Worm (Caenorhabditis elegans): ENCODE measurements around the gene ttbk-2.2.
"Not testable (repeated sequence)": the region's sequence is repeated elsewhere in the genome, so short reads cannot be mapped to it uniquely, and the experiment has no call there.

ttbk-2.2 gene

DNA sequence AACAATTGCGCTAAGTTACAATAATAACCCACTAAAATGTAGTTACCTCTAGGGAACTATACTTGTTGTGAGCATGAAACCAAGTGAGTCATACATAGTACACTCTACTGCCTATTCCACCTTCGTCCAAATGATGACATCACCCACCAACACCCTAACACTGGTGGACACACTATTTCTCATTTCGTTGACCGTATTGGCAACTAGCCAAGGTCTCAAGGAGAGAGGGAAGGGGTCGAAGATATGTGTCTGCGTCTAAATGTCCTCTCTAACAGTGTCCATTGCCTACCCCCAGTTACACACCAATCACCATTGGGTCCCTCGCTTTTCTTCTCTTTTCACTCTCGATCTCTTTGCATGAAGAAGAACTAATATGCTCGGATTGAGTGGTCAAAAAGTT is 11.1 kb upstream of the ttbk-2.2 start:
- TF ChIP-seq ceh-8 (GFP tag; optimal IDR thresholded peaks at IDR 0.05) (no peak), nhr-85 (tag) (peak; percentile 33), lin-14 (GFP tag; optimal IDR thresholded peaks at IDR 0.05) (peak; percentile 14), snu-23 (GFP tag; optimal IDR thresholded peaks at IDR 0.05) (peak; percentile 7), zag-1 (tag; optimal IDR thresholded peaks at IDR 0.05) (no peak), blmp-1 (tag; optimal IDR thresholded peaks at IDR 0.05) (peak; percentile 68), lsy-2 (tag; optimal IDR thresholded peaks at IDR 0.05) (peak in 1 of 2 experiments; percentile 10)

DNA sequence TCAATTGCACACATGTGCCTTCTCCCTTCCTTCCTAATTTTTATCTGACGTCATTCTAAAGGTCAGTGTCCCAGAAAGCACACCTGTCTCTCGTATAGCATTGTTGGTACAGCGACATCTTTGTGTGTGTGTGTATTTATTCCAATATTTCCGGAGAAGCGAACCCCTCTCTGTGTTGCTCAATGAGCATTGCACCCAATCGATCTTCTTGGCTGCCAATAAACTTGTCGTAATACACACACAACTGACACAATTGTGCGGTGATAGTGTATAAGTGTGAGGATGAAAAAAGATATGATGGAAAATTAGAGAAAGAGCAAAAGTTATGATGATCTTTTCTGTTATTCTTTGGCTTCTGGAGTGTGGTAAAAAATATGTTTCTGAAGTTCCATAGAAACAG is 9.8 kb upstream of the ttbk-2.2 start:
- peak; percentile 3 for TF ChIP-seq lin-14 (GFP tag; optimal IDR thresholded peaks at IDR 0.05)
- TF ChIP-seq ama-1 (optimal IDR thresholded peaks at IDR 0.05) = no peak
- no peak for TF ChIP-seq efl-1 (optimal IDR thresholded peaks at IDR 0.05)
- TF ChIP-seq efl-1 (GFP tag; optimal IDR thresholded peaks at IDR 0.05 in 1 of 2) = peak in 1 of 2 experiments; percentile 9

DNA sequence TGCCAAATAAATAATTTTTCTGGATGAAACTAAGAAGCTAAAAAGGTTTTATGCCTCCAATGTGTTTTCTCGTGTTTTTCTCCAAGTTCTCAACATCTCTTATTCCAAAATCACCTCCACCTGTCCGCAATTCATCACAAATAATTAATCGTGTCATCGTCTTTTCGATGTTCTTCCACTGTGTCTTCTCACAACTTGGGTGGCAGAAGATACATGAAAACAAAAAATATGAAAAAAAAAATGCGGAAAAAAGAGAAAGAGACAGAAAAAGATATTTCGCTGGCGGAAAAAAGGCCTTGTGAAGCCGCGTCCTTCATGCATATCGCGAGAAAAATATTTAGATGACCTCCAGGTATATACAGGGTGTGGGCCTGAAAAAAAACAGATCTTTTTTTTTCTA is 7.0 kb upstream of the ttbk-2.2 start:
- TF ChIP-seq zag-1 (tag; optimal IDR thresholded peaks at IDR 0.05) = no peak
- no peak for TF ChIP-seq unc-130 (tag; optimal IDR thresholded peaks at IDR 0.05)
- TF ChIP-seq grh-1 (GFP tag; IDR thresholded peaks at IDR 0.05) = no peak
- no peak for TF ChIP-seq lin-15B (tag; optimal IDR thresholded peaks at IDR 0.05)
- TF ChIP-seq nhr-19 (GFP tag; conservative IDR thresholded peaks at IDR 0.05) = no peak
- no peak for TF ChIP-seq tbx-2 (tag; optimal IDR thresholded peaks at IDR 0.05)
- no peak for TF ChIP-seq dpl-1 (GFP tag; optimal IDR thresholded peaks at IDR 0.05)
- peak; percentile 36 for TF ChIP-seq blmp-1 (tag; optimal IDR thresholded peaks at IDR 0.05)
- no peak for TF ChIP-seq efl-3 (GFP tag; optimal IDR thresholded peaks at IDR 0.05)
- no peak for TF ChIP-seq fkh-8 (tag; optimal IDR thresholded peaks at IDR 0.05)
- no peak for TF ChIP-seq alr-1 (tag; optimal IDR thresholded peaks at IDR 0.05; ENCODE audit: borderline replicate concordance)
- TF ChIP-seq sptf-1 (tag; optimal IDR thresholded peaks at IDR 0.05) = no peak
- TF ChIP-seq nhr-85 (tag) = peak; percentile 54
- peak; percentile 61 for TF ChIP-seq lin-14 (GFP tag; optimal IDR thresholded peaks at IDR 0.05)
- no peak for TF ChIP-seq skn-1 (tag; optimal IDR thresholded peaks at IDR 0.05)
- no peak for TF ChIP-seq tlp-1 (tag; optimal IDR thresholded peaks at IDR 0.05)

DNA sequence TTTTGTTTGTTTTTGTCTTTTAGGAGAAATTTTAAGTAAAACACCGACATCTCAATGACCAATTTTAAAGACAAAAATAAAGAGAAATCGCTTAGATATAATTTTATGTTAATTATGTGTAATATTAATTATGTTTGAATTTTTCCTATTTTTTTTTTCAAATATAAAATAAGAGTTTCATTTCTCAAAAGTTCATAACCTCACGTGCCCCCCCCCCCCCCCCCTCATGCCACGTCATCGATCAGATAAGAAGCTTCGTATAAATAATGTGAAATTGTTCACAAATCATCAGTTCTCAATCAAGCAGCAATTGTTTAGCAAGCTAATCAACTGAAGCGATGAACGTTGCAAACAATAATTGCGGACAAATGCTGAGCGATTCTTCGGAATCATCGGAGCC is 3.8 kb upstream of the ttbk-2.2 start, which contains the start of gene C02B10.6:
C02B10.6 (plus strand) TSS at position 301 of the 400 bp plus-strand sequence.
- TF ChIP-seq dsc-1, nhr-76, F16B12.6 (tag; optimal IDR thresholded peaks at IDR 0.05): not testable (repeated sequence)

DNA sequence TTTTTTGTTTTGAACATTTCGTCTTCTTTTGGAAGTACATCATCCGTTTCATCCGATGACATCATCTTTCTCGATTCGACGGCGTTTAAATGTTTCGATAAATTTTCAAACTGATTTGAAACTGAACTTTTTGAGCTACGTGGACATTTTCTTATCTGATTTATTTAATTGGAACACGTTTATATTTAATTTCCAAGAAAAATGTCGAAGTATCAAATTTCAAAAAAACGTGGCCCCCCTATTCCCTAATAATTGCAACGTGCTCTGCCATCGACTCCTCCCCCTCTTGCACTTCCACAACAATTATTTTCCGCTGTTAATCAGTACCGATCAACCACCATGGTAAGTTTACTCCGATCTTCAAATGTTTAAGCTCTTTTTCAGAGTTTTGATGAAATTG is 1.8 kb upstream of the ttbk-2.2 start, which contains the start of the genes R13H9.6 and rmd-6:
R13H9.6 (minus strand) TSS at position 101 of the 400 bp plus-strand sequence.
rmd-6 (plus strand) TSS at position 305 of the 400 bp plus-strand sequence.
- TF ChIP-seq nhr-12, jun-1, nhr-11 (tag; optimal IDR thresholded peaks at IDR 0.05): not testable (repeated sequence)

- not testable (repeated sequence) for TF ChIP-seq zag-1, unc-30, snpc-4 (tag; optimal IDR thresholded peaks at IDR 0.05)
Observed at ce11 chrIV:5064961-5065360, 1.8 kb downstream of the ttbk-2.2 start, which contains the start of gene msp-53. TSS of gene msp-53 (minus strand) at chrIV:5065061.

DNA sequence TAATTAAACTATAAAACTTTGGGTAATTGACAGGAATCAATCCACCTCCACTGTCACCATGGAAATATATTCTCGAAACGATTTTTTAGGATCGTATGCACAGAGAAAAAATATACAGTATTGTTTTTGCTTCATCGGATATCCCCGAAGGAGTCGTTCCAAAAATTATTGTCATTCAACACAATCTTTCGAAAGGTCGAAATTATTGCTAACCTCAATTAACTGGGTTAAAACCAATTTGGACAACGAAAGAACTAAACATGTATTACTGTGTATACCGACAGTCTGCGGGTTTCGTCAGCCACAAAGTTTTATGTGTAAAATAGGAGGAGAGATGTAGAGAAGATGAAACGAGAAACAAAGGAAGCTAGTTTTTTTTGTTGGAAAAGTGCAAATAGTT is 3.5 kb downstream of the ttbk-2.2 start:
- TF ChIP-seq F16B12.6 (tag; optimal IDR thresholded peaks at IDR 0.05) = no peak
- TF ChIP-seq ets-5 (GFP tag; IDR thresholded peaks at IDR 0.05) = no peak
- TF ChIP-seq zag-1 (tag; optimal IDR thresholded peaks at IDR 0.05) = no peak
- no peak for TF ChIP-seq sox-4 (tag; optimal IDR thresholded peaks at IDR 0.05)
- no peak for TF ChIP-seq lin-13 (GFP tag; optimal IDR thresholded peaks at IDR 0.05)
- no peak for TF ChIP-seq Y116A8C.19 (tag; optimal IDR thresholded peaks at IDR 0.05; ENCODE audit: borderline replicate concordance)
- no peak for TF ChIP-seq C16A3.4 (tag; optimal IDR thresholded peaks at IDR 0.05)
- TF ChIP-seq egl-13 (tag; optimal IDR thresholded peaks at IDR 0.05) = no peak
- no peak for TF ChIP-seq unc-62 (GFP tag; optimal IDR thresholded peaks at IDR 0.05)
- no peak for TF ChIP-seq elt-2 (tag; optimal IDR thresholded peaks at IDR 0.05)
- no peak for TF ChIP-seq lin-15B (tag; optimal IDR thresholded peaks at IDR 0.05)
- no peak for TF ChIP-seq ceh-8 (GFP tag; optimal IDR thresholded peaks at IDR 0.05)
- TF ChIP-seq hlh-4 (tag; optimal IDR thresholded peaks at IDR 0.05) = no peak
- no peak for TF ChIP-seq mef-2 (tag; optimal IDR thresholded peaks at IDR 0.05)
- TF ChIP-seq fkh-8 (tag; optimal IDR thresholded peaks at IDR 0.05) = no peak
- TF ChIP-seq sptf-1 (tag; optimal IDR thresholded peaks at IDR 0.05) = no peak
- TF ChIP-seq nhr-11 (tag; optimal IDR thresholded peaks at IDR 0.05) = no peak
- no peak for TF ChIP-seq nhr-28 (tag; optimal IDR thresholded peaks at IDR 0.05)
- TF ChIP-seq nhr-77 (tag; optimal IDR thresholded peaks at IDR 0.05) = no peak

Data from whole organism, L1 larva.